Worm (Caenorhabditis elegans): ENCODE results near the gene cpg-1.

Gene cpg-1

ce11 chrIII:4468390-4468789, 20.8 kb upstream of the cpg-1 start:
- TF ChIP-seq nhr-237 (tag; optimal IDR thresholded peaks at IDR 0.05) (no peak), tbx-2 (tag; optimal IDR thresholded peaks at IDR 0.05) (no peak), nhr-67 (tag; optimal IDR thresholded peaks at IDR 0.05) (no peak), fkh-2 (tag; optimal IDR thresholded peaks at IDR 0.05) (no peak), unc-62 (GFP tag; optimal IDR thresholded peaks at IDR 0.05) (no peak), elt-2 (tag; optimal IDR thresholded peaks at IDR 0.05) (peak; percentile 64), nhr-23 (tag; optimal IDR thresholded peaks at IDR 0.05) (no peak), pqm-1 (tag; optimal IDR thresholded peaks at IDR 0.05) (peak; percentile 6), lin-39 (tag; optimal IDR thresholded peaks at IDR 0.05) (no peak), ceh-16 (tag; optimal IDR thresholded peaks at IDR 0.05) (no peak), ztf-11 (tag; optimal IDR thresholded peaks at IDR 0.05) (no peak), mml-1 (tag; optimal IDR thresholded peaks at IDR 0.05) (no peak), fkh-10 (GFP tag; optimal IDR thresholded peaks at IDR 0.05) (no peak), nhr-28 (tag; optimal IDR thresholded peaks at IDR 0.05) (no peak), R02D3.7 (tag; optimal IDR thresholded peaks at IDR 0.05) (no peak)

DNA sequence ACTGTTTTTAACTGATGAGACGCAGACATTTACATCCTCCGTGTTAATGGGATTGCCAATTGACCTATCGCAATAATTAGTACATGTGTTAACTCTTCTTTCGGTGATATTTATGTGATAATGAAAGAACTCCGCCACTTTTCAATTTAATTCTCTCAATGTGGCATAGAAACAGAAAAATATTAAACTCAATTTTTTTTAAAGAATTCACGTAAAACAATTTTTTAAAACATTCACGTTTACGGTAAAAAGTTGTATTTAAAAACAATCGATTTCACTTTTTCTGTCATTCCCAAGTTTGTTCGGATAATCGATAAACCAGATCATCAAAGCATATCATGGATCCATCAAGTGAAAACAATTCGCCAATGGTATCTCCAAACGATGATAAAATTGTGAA, 20.3 kb upstream of the cpg-1 start, which contains the start of gene mstr-2:
TSS of gene mstr-2 (plus strand) at position 301 of the 400 bp plus-strand sequence.
- TF ChIP-seq lin-15B (tag; optimal IDR thresholded peaks at IDR 0.05) (no peak), elt-2 (tag; optimal IDR thresholded peaks at IDR 0.05) (no peak), ama-1 (optimal IDR thresholded peaks at IDR 0.05) (no peak)

DNA sequence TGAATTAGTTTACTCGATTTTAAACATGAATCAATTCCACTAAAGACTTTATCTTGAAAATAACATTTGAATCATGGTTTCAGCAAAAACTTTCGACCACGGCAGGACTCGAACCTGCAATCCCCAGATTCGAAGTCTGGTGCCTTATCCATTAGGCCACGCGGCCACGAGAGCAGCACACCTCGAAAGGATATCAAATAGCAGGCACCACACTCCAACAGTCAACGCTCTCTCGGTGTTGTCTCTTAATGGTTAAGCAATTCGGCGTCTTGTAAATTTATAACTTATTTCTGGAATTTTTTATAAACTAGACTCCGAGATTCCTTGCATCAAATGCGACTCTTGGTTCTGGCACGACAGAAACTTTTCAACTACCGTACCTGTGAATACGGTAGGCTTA, 18.4 kb upstream of the cpg-1 start:
- TF ChIP-seq nhr-43 (tag; optimal IDR thresholded peaks at IDR 0.05; ENCODE audit: poor library complexity, severe bottlenecking) (peak; percentile 78), pqm-1 (tag; optimal IDR thresholded peaks at IDR 0.05) (peak; percentile 8), jun-1 (tag; optimal IDR thresholded peaks at IDR 0.05) (peak; percentile 18), elt-2 (tag; optimal IDR thresholded peaks at IDR 0.05) (peak; percentile 48), ztf-4 (tag; optimal IDR thresholded peaks at IDR 0.05) (no peak), lsy-12 (tag; optimal IDR thresholded peaks at IDR 0.05) (peak; percentile 89), nhr-23 (tag; optimal IDR thresholded peaks at IDR 0.05) (peak; percentile 56), ama-1 (optimal IDR thresholded peaks at IDR 0.05) (peak; percentile 46), nfya-1 (tag; optimal IDR thresholded peaks at IDR 0.05; ENCODE audit: insufficient read depth) (peak; percentile 60), snpc-4 (tag; optimal IDR thresholded peaks at IDR 0.05) (peak; percentile 28), fkh-10 (GFP tag; optimal IDR thresholded peaks at IDR 0.05) (no peak), hmg-11 (tag; optimal IDR thresholded peaks at IDR 0.05) (no peak), pha-4 (tag; optimal IDR thresholded peaks at IDR 0.05) (peak; percentile 40), aly-2 (tag; optimal IDR thresholded peaks at IDR 0.05) (no peak), lin-15B (tag; optimal IDR thresholded peaks at IDR 0.05) (peak; percentile 31), lin-39 (tag; optimal IDR thresholded peaks at IDR 0.05) (peak; percentile 28), tbx-2 (tag; optimal IDR thresholded peaks at IDR 0.05) (peak; percentile 52), fos-1 (tag; optimal IDR thresholded peaks at IDR 0.05) (no peak), egl-27 (tag; optimal IDR thresholded peaks at IDR 0.05) (peak; percentile 11), unc-62 (GFP tag; optimal IDR thresholded peaks at IDR 0.05) (no peak), nhr-237 (tag; optimal IDR thresholded peaks at IDR 0.05) (no peak)

DNA sequence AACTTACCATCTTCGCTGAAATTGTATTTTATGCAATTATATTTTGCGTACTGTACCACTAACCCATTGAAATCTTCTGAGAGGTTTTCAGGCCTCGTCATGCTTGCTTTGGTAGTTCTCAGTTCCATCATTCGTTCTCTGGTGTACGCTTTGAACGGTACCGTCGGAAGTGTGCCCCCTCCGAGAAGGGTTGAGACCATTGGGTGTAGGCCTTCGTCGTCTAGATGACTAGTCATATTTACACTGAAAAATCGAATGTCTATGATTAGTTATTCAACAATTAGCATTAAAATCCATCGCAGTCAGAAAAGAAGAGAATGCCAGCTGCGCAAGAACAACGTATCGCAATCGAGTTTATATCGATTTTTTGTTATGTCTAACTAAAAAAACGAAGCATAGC, 14.3 kb upstream of the cpg-1 start, which contains the start of gene ifet-1:
TSS of gene ifet-1 (minus strand) at position 243 of the 400 bp plus-strand sequence.
- TF ChIP-seq nfya-1 (tag; optimal IDR thresholded peaks at IDR 0.05; ENCODE audit: insufficient read depth) (no peak), ama-1 (optimal IDR thresholded peaks at IDR 0.05) (peak; percentile 12), nhr-28 (tag; optimal IDR thresholded peaks at IDR 0.05) (no peak), nhr-77 (tag; optimal IDR thresholded peaks at IDR 0.05) (no peak), daf-12 (tag; optimal IDR thresholded peaks at IDR 0.05) (no peak), elt-3 (tag; optimal IDR thresholded peaks at IDR 0.05) (no peak), sea-2 (GFP tag; optimal IDR thresholded peaks at IDR 0.05) (no peak)

DNA sequence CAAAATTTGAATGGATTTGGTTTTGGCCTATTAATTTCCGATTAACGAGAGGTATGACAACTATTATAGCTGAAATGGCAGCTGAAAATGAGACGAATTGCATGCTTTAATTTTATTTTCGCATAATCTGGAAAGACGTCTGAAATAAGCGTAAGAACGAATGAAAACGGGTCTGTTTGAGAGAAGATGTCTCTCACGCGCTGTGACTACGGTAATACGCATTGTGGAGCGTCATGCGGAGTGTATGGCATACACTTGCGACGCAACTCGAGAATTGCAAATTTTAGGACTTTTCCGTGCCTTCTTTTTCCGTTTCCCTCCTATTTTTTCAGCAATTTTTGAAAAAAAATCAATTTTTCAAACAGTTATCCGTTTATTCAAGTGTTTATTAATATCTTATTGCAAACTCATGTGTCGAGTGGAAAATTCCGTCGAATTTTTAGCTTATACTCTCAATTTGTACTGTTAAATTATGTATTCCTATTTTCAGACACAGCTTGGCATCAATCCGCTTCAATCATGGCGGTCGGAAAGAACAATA, 13.7 kb upstream of the cpg-1 start, which contains the start of gene rps-1:
TSS of gene rps-1 (plus strand) at position 491 of the 541 bp plus-strand sequence.
- TF ChIP-seq lsy-12 (tag; optimal IDR thresholded peaks at IDR 0.05) (peak; percentile 100), nhr-237 (tag; optimal IDR thresholded peaks at IDR 0.05) (no peak), ceh-16 (tag; optimal IDR thresholded peaks at IDR 0.05) (peak; percentile 18), ztf-11 (tag; optimal IDR thresholded peaks at IDR 0.05) (no peak), mdl-1 (tag; optimal IDR thresholded peaks at IDR 0.05) (peak; percentile 52), jun-1 (tag; optimal IDR thresholded peaks at IDR 0.05) (peak; percentile 99), hmg-11 (tag; optimal IDR thresholded peaks at IDR 0.05) (peak; percentile 99), unc-62 (GFP tag; optimal IDR thresholded peaks at IDR 0.05) (peak; percentile 89), ceh-9 (tag; optimal IDR thresholded peaks at IDR 0.05) (no peak), nhr-76 (tag; optimal IDR thresholded peaks at IDR 0.05) (peak; percentile 74), skn-1 (tag; optimal IDR thresholded peaks at IDR 0.05) (peak; percentile 95), eor-1 (tag; optimal IDR thresholded peaks at IDR 0.05) (no peak), pqm-1 (tag; optimal IDR thresholded peaks at IDR 0.05) (peak; percentile 84), fkh-2 (tag; optimal IDR thresholded peaks at IDR 0.05) (peak; percentile 48), ZK546.5 (tag; optimal IDR thresholded peaks at IDR 0.05) (peak; percentile 58), zag-1 (tag; optimal IDR thresholded peaks at IDR 0.05) (peak; percentile 77), nhr-67 (tag; optimal IDR thresholded peaks at IDR 0.05) (no peak), tbx-2 (tag; optimal IDR thresholded peaks at IDR 0.05) (peak; percentile 96), elt-3 (tag; optimal IDR thresholded peaks at IDR 0.05) (peak; percentile 20 to 97 (median 69)), ama-1 (optimal IDR thresholded peaks at IDR 0.05) (peak; percentile 87), nhr-43 (tag; optimal IDR thresholded peaks at IDR 0.05; ENCODE audit: poor library complexity, severe bottlenecking) (peak; percentile 97), nhr-25 (tag; optimal IDR thresholded peaks at IDR 0.05) (peak; percentile 100), unc-39 (tag; optimal IDR thresholded peaks at IDR 0.05) (peak; percentile 58), elt-2 (tag; optimal IDR thresholded peaks at IDR 0.05) (peak; percentile 90), nhr-11 (tag; optimal IDR thresholded peaks at IDR 0.05) (peak; percentile 96), fkh-10 (GFP tag; optimal IDR thresholded peaks at IDR 0.05) (peak; percentile 91)

All from whole organism, L3 larva.